Fruit fly (Drosophila melanogaster) whole organism, embryonic: ENCODE measurements around the gene CG42685.
A peak's percentile ranks its signal among the peaks of the same experiment; 100 is the strongest.

Experiments used
- B-H2 ChIP-seq: fragments of 200-800 bp; sonication (Bioruptor generic); optimal IDR thresholded peaks from 2 replicates; lab custom pipeline; 2018; ENCODE audit warnings: missing biosample characterization, mild to moderate bottlenecking, missing genetic modification characterization
- BtbVII ChIP-seq: fragments of 200-800 bp; sonication (Bioruptor generic); optimal IDR thresholded peaks from 3 replicates; lab custom pipeline; 2017; ENCODE audit warnings: missing biosample characterization, mild to moderate bottlenecking, missing genetic modification characterization
- CG10431 ChIP-seq: fragments of 200-800 bp; sonication (Bioruptor generic); optimal IDR thresholded peaks from 3 replicates; lab custom pipeline; 2018; ENCODE audit warnings: missing biosample characterization, mild to moderate bottlenecking, missing genetic modification characterization
- CG10462 ChIP-seq: fragments of 200-800 bp; sonication (Bioruptor generic); optimal IDR thresholded peaks from 2 replicates; lab custom pipeline; 2016; ENCODE audit warnings: missing biosample characterization, missing genetic modification characterization
- CG11398 ChIP-seq: fragments of 200-800 bp; sonication (Bioruptor generic); optimal IDR thresholded peaks from 2 replicates; lab custom pipeline; 2016; ENCODE audit warnings: missing biosample characterization, missing genetic modification characterization
- CG13424 ChIP-seq: fragments of 200-800 bp; sonication (Bioruptor generic); optimal IDR thresholded peaks from 2 replicates; lab custom pipeline; 2019; ENCODE audit warnings: missing biosample characterization, mild to moderate bottlenecking, missing genetic modification characterization, moderate library complexity
- CG15269 ChIP-seq: fragments of 200-800 bp; sonication (Bioruptor generic); optimal IDR thresholded peaks from 2 replicates; lab custom pipeline; 2018; ENCODE audit warnings: missing biosample characterization, mild to moderate bottlenecking, missing genetic modification characterization, moderate library complexity
- CG15514 ChIP-seq: fragments of 200-800 bp; sonication (Bioruptor generic); optimal IDR thresholded peaks from 3 replicates; lab custom pipeline; 2017; ENCODE audit warnings: missing biosample characterization, missing genetic modification characterization, mild to moderate bottlenecking, moderate library complexity, missing genetic modification reagents
- CG16813 ChIP-seq: fragments of 200-800 bp; sonication (Bioruptor generic); IDR thresholded peaks from 3 replicates; pipeline ENCODE4 v1.3.6; 2022; ENCODE audit warnings: missing biosample characterization, missing genetic modification characterization; ENCODE audit not compliant: partially characterized antibody
- CG17359 ChIP-seq: fragments of 200-800 bp; sonication (Bioruptor generic); optimal IDR thresholded peaks from 3 replicates; lab custom pipeline; 2018; ENCODE audit warnings: missing biosample characterization, mild to moderate bottlenecking, missing genetic modification characterization, moderate library complexity
- CG17829 ChIP-seq: fragments of 200-800 bp; optimal IDR thresholded peaks from 2 replicates; lab custom pipeline; 2019; ENCODE audit warnings: missing biosample characterization, mild to moderate bottlenecking, missing genetic modification characterization, moderate library complexity
- CG1792 ChIP-seq: fragments of 200-800 bp; sonication (Bioruptor generic); optimal IDR thresholded peaks from 2 replicates; lab custom pipeline; 2016; ENCODE audit warnings: missing biosample characterization, missing genetic modification characterization
- CG1832 ChIP-seq: fragments of 200-800 bp; sonication (Bioruptor generic); optimal IDR thresholded peaks from 2 replicates; lab custom pipeline; 2017; ENCODE audit warnings: missing biosample characterization, mild to moderate bottlenecking, missing genetic modification characterization, inconsistent platforms
- CG30020 ChIP-seq: fragments of 200-800 bp; optimal IDR thresholded peaks from 2 replicates; lab custom pipeline; 2019; ENCODE audit warnings: missing biosample characterization, mild to moderate bottlenecking, missing genetic modification characterization, moderate library complexity
- CG33213 ChIP-seq: fragments of 200-800 bp; sonication (Bioruptor generic); optimal IDR thresholded peaks from 3 replicates; lab custom pipeline; 2016; ENCODE audit warnings: missing biosample characterization, missing genetic modification characterization
- CG3726 ChIP-seq: fragments of 200-800 bp; sonication (Bioruptor generic); IDR thresholded peaks from 3 replicates; pipeline ENCODE4, ENCODE4 v1.3.6; 2022; ENCODE audit warnings: missing biosample characterization, missing genetic modification characterization
- CG4360 ChIP-seq: fragments of 200-800 bp; sonication (Bioruptor generic); IDR thresholded peaks from 2 replicates; pipeline ENCODE4 v1.3.6; 2022; ENCODE audit warnings: missing biosample characterization, missing genetic modification characterization
- CG4424 ChIP-seq: fragments of 200-800 bp; sonication (Bioruptor generic); optimal IDR thresholded peaks from 3 replicates; lab custom pipeline; 2016; ENCODE audit warnings: missing biosample characterization, missing genetic modification characterization
- CG4707 ChIP-seq: fragments of 200-800 bp; sonication (Bioruptor generic); optimal IDR thresholded peaks from 2 replicates; lab custom pipeline; 2018; ENCODE audit warnings: missing biosample characterization, mild to moderate bottlenecking, missing genetic modification characterization, moderate library complexity
- CG7556 ChIP-seq: fragments of 200-800 bp; sonication (Bioruptor generic); optimal IDR thresholded peaks from 2 replicates; lab custom pipeline; 2017; ENCODE audit warnings: missing biosample characterization, mild to moderate bottlenecking, missing genetic modification characterization
- CG8089 ChIP-seq: fragments of 200-800 bp; sonication (Bioruptor generic); optimal IDR thresholded peaks from 3 replicates; lab custom pipeline; 2016; ENCODE audit warnings: missing biosample characterization, missing genetic modification characterization
- CG8281 ChIP-seq: fragments of 200-800 bp; sonication (Bioruptor generic); optimal IDR thresholded peaks from 2 replicates; lab custom pipeline; 2018; ENCODE audit warnings: missing biosample characterization, mild to moderate bottlenecking, missing genetic modification characterization, moderate library complexity
- CG8388 ChIP-seq: fragments of 200-800 bp; sonication (Bioruptor generic); optimal IDR thresholded peaks from 2 replicates; lab custom pipeline; 2019; ENCODE audit warnings: missing biosample characterization, mild to moderate bottlenecking, missing genetic modification characterization, moderate library complexity
- Dad ChIP-seq: fragments of 200-800 bp; sonication (Bioruptor generic); optimal IDR thresholded peaks from 3 replicates; lab custom pipeline; 2016; ENCODE audit warnings: missing biosample characterization, missing genetic modification characterization
- E2f2 ChIP-seq: fragments of 200-800 bp; sonication (Bioruptor generic); IDR thresholded peaks from 2 replicates; pipeline ENCODE4 v1.3.6; 2022; ENCODE audit warnings: missing biosample characterization, missing genetic modification characterization
- ERR ChIP-seq: fragments of 200-800 bp; sonication (Bioruptor generic); optimal IDR thresholded peaks from 2 replicates; lab custom pipeline; 2016; ENCODE audit warnings: missing biosample characterization, missing genetic modification characterization
- Lim3 ChIP-seq: fragments of 200-800 bp; sonication (Bioruptor generic); IDR thresholded peaks from 2 replicates; pipeline ENCODE4 v1.3.6; 2022; ENCODE audit warnings: missing biosample characterization, missing genetic modification characterization
- Mad ChIP-seq: fragments of 200-800 bp; sonication (Bioruptor generic); optimal IDR thresholded peaks from 2 replicates; lab custom pipeline; 2016; ENCODE audit warnings: missing biosample characterization, missing genetic modification characterization
- Med ChIP-seq: fragments of 200-800 bp; sonication (Bioruptor generic); peaks from one replicate; lab custom pipeline; 2016; ENCODE audit warnings: missing biosample characterization, missing genetic modification characterization, mild to moderate bottlenecking, inconsistent platforms, moderate library complexity
- Myb ChIP-seq: fragments of 200-800 bp; sonication (Bioruptor generic); optimal IDR thresholded peaks from 2 replicates; lab custom pipeline; 2016; ENCODE audit warnings: missing biosample characterization, missing genetic modification characterization
- NfI ChIP-seq: fragments of 200-800 bp; sonication (Bioruptor generic); optimal IDR thresholded peaks from 3 replicates; lab custom pipeline; 2018; ENCODE audit warnings: missing biosample characterization, mild to moderate bottlenecking, missing genetic modification characterization, moderate library complexity
- Optix ChIP-seq: fragments of 200-800 bp; sonication (Bioruptor generic); IDR thresholded peaks from 3 replicates; pipeline ENCODE4 v1.3.6; 2022; ENCODE audit warnings: missing biosample characterization, missing genetic modification characterization
- Stat92E ChIP-seq, 3 experiments: fragments of >200 bp in 2 of 3; fragments of 200-800 bp in 1 of 3; sonication (Bioruptor generic) in 1 of 3; optimal IDR thresholded peaks; 2 replicates each; lab custom pipeline; 2017 to 2019; ENCODE audit warnings: missing biosample characterization in 3 of 3, missing genetic modification characterization in 3 of 3, mild to moderate bottlenecking in 1 of 3, moderate library complexity in 1 of 3
- Vsx1 ChIP-seq: fragments of 200-800 bp; sonication (Bioruptor generic); optimal IDR thresholded peaks from 2 replicates; lab custom pipeline; 2017; ENCODE audit warnings: missing biosample characterization, mild to moderate bottlenecking, missing genetic modification characterization, missing genetic modification reagents
- ap ChIP-seq: fragments of 200-800 bp; sonication (Bioruptor generic); IDR thresholded peaks from 2 replicates; pipeline ENCODE4 v1.3.6; 2022; ENCODE audit warnings: missing biosample characterization, missing genetic modification characterization
- cg ChIP-seq: fragments of 200-800 bp; sonication (Bioruptor generic); optimal IDR thresholded peaks from 3 replicates; lab custom pipeline; 2019; ENCODE audit warnings: missing biosample characterization, mild to moderate bottlenecking, missing genetic modification characterization, moderate library complexity
- disco-r ChIP-seq: fragments of 200-800 bp; sonication (Bioruptor generic); optimal IDR thresholded peaks from 2 replicates; lab custom pipeline; 2016; ENCODE audit warnings: missing biosample characterization, missing genetic modification characterization
- knrl ChIP-seq: fragments of 200-800 bp; sonication (Bioruptor generic); IDR thresholded peaks from 3 replicates; pipeline ENCODE4 v1.3.6; 2022; ENCODE audit warnings: missing biosample characterization, missing genetic modification characterization; ENCODE audit not compliant: partially characterized antibody
- mam ChIP-seq: fragments of 200-800 bp; sonication (Bioruptor generic); optimal IDR thresholded peaks from 3 replicates; lab custom pipeline; 2016; ENCODE audit warnings: missing biosample characterization, missing genetic modification characterization
- p53 ChIP-seq: fragments of 200-800 bp; sonication (Bioruptor generic); optimal IDR thresholded peaks from 2 replicates; lab custom pipeline; 2016; ENCODE audit warnings: missing biosample characterization, missing genetic modification characterization
- pum ChIP-seq: fragments of 200-800 bp; sonication (Bioruptor generic); optimal IDR thresholded peaks from 2 replicates; lab custom pipeline; 2016; ENCODE audit warnings: missing biosample characterization, missing genetic modification characterization
- ranshi ChIP-seq: fragments of 200-800 bp; sonication (Bioruptor generic); IDR thresholded peaks from 2 replicates; pipeline ENCODE4 v1.3.6; 2022; ENCODE audit warnings: missing biosample characterization, missing genetic modification characterization
- row ChIP-seq: fragments of 200-800 bp; sonication (Bioruptor generic); IDR thresholded peaks from 3 replicates; pipeline ENCODE4 v1.3.6; 2022; ENCODE audit warnings: missing biosample characterization, missing genetic modification characterization
- seq ChIP-seq: fragments of 200-800 bp; sonication (Bioruptor generic); IDR thresholded peaks from 2 replicates; pipeline ENCODE4 v1.3.6; 2022; ENCODE audit warnings: missing biosample characterization, missing genetic modification characterization
- shn ChIP-seq: fragments of 200-800 bp; sonication (Bioruptor generic); optimal IDR thresholded peaks from 3 replicates; lab custom pipeline; 2016; ENCODE audit warnings: missing biosample characterization, missing genetic modification characterization
- stc ChIP-seq: fragments of 200-800 bp; sonication (Bioruptor generic); IDR thresholded peaks from 2 replicates; pipeline ENCODE4 v1.3.6; 2022; ENCODE audit warnings: missing biosample characterization, missing genetic modification characterization
- sug ChIP-seq: fragments of 200-800 bp; optimal IDR thresholded peaks from 2 replicates; lab custom pipeline; 2019; ENCODE audit warnings: missing biosample characterization, mild to moderate bottlenecking, missing genetic modification characterization, moderate library complexity
- ttk ChIP-seq: fragments of 200-800 bp; sonication (Bioruptor generic); IDR thresholded peaks from 2 replicates; pipeline ENCODE4 v2.1.2; 2022; ENCODE audit warnings: missing biosample characterization, missing genetic modification characterization
- vfl ChIP-seq: fragments of 200-800 bp; sonication (Bioruptor generic); optimal IDR thresholded peaks from 2 replicates; lab custom pipeline; 2016; ENCODE audit warnings: missing biosample characterization, missing genetic modification characterization
- wor ChIP-seq: fragments of 200-800 bp; sonication (Bioruptor generic); IDR thresholded peaks from 2 replicates; pipeline ENCODE4 v1.3.6; 2022; ENCODE audit warnings: missing biosample characterization, missing genetic modification characterization
- z ChIP-seq: fragments of 200-800 bp; sonication (Bioruptor generic); IDR thresholded peaks from 3 replicates; pipeline ENCODE4 v1.3.6; 2022; ENCODE audit warnings: missing biosample characterization, missing genetic modification characterization

Gene CG42685

dm6 chr2L:14706194-14706593, 23.8 kb downstream of the CG42685 start (continued):
- peak; percentile 41 for TF ChIP-seq Optix
- peak; percentile 47 for TF ChIP-seq Mad (GFP tag; lab: Kevin White, UChicago)
- TF ChIP-seq CG15269 = peak; percentile 51
- peak; percentile 83 for TF ChIP-seq Dad (GFP tag; lab: Kevin White, UChicago)
- peak; percentile 66 for TF ChIP-seq ttk
- TF ChIP-seq seq = no peak
- no peak for TF ChIP-seq Stat92E (GFP tag; optimal IDR thresholded peaks at IDR 0.05; lab: Kevin White, UChicago)
- TF ChIP-seq vfl (GFP tag; lab: Kevin White, UChicago) = no peak
- no peak; the same call in 2 of the 3 replicates for TF ChIP-seq z
- no peak for TF ChIP-seq row (GFP tag; lab: Robert Waterston, UW)
- TF ChIP-seq Myb (GFP tag; lab: Kevin White, UChicago) = peak; percentile 64
- peak; percentile 60 for TF ChIP-seq E2f2 (GFP tag; lab: Robert Waterston, UW)
- TF ChIP-seq ranshi = peak; percentile 52
- no peak for TF ChIP-seq cg
- TF ChIP-seq CG7556 (GFP tag; lab: Kevin White, UChicago) = peak; percentile 14
- no peak for TF ChIP-seq CG30020 (tag; lab: Kevin White, UChicago)
- TF ChIP-seq CG4424 = peak; percentile 82
- TF ChIP-seq NfI (GFP tag; lab: Kevin White, UChicago) = peak; percentile 81
- TF ChIP-seq p53 (GFP tag; lab: Kevin White, UChicago) = peak; percentile 80
- peak; percentile 36 for TF ChIP-seq CG8089 (GFP tag; lab: Kevin White, UChicago)
- TF ChIP-seq ERR (GFP tag; lab: Kevin White, UChicago) = peak; percentile 27
- peak; percentile 66 for TF ChIP-seq CG15514 (GFP tag; lab: Kevin White, UChicago)
- peak; percentile 86 for TF ChIP-seq pum (GFP tag; lab: Kevin White, UChicago)
- TF ChIP-seq sug = peak; percentile 69
- peak; percentile 77 for TF ChIP-seq CG17359 (tag; lab: Kevin White, UChicago)
- peak; percentile 71 for TF ChIP-seq CG1792 (GFP tag; lab: Kevin White, UChicago)
- TF ChIP-seq CG13424 (tag; lab: Kevin White, UChicago) = peak; percentile 46
- TF ChIP-seq CG1832 = no peak
- TF ChIP-seq CG4707 = no peak
- TF ChIP-seq Med (GFP tag; lab: Kevin White, UChicago) = peak; percentile 97
- peak; percentile 16 for TF ChIP-seq Vsx1
- TF ChIP-seq CG17829 (tag; lab: Kevin White, UChicago) = peak; percentile 89
- TF ChIP-seq CG11398 (GFP tag; lab: Kevin White, UChicago) = peak; percentile 7
- TF ChIP-seq CG33213 (GFP tag; lab: Kevin White, UChicago) = peak; percentile 93
- TF ChIP-seq stc = peak; percentile 56
- peak; percentile 7 for TF ChIP-seq BtbVII (GFP tag; lab: Kevin White, UChicago)
- no peak for TF ChIP-seq CG8281 (tag; lab: Kevin White, UChicago)
- peak; percentile 37; the same call in 1 of the 3 replicates for TF ChIP-seq knrl
- no peak for TF ChIP-seq CG8388 (GFP tag; lab: Kevin White, UChicago)
- 0 out of 3 replicates have a peak, but pooled peaks have one; percentile 33 for TF ChIP-seq CG3726
- no peak for TF ChIP-seq CG16813 (GFP tag; lab: Robert Waterston, UW)
- TF ChIP-seq B-H2 (GFP tag; lab: Kevin White, UChicago) = peak; percentile 65
- no peak for TF ChIP-seq wor
- peak; percentile 31; the same call in 1 of the 2 replicates for TF ChIP-seq CG4360 (GFP tag; lab: Robert Waterston, UW)
- TF ChIP-seq CG10431 (GFP tag; lab: Kevin White, UChicago) = no peak
- peak; percentile 52 for TF ChIP-seq shn (GFP tag; lab: Kevin White, UChicago)
- TF ChIP-seq CG10462 (GFP tag; lab: Kevin White, UChicago) = peak; percentile 36
- peak; percentile 69 for TF ChIP-seq mam
- no peak for TF ChIP-seq ap (GFP tag; lab: Robert Waterston, UW)
- TF ChIP-seq disco-r = peak; percentile 49
- no peak for TF ChIP-seq Lim3 (GFP tag; lab: Robert Waterston, UW)
